Fruit fly (Drosophila melanogaster) whole organism, prepupa: ENCODE data around the gene Rph.

Experiments used
- CG10669 ChIP-seq: fragments of 200-800 bp; sonication (Bioruptor generic); optimal IDR thresholded peaks from 3 replicates; lab custom pipeline; 2018; ENCODE audit warnings: missing biosample characterization, mild to moderate bottlenecking, missing genetic modification characterization, moderate library complexity
- CG11294 ChIP-seq: fragments of 200-800 bp; sonication (Bioruptor generic); IDR thresholded peaks from 2 replicates; pipeline ENCODE4 v1.3.6; 2022; ENCODE audit warnings: missing biosample characterization, missing genetic modification characterization
- CG6808 ChIP-seq: fragments of 200-800 bp; sonication (Bioruptor generic); optimal IDR thresholded peaks from 3 replicates; lab custom pipeline; 2017; ENCODE audit warnings: missing biosample characterization, missing genetic modification characterization, mild to moderate bottlenecking, moderate library complexity, missing genetic modification reagents
- Sox102F ChIP-seq: fragments of 200-800 bp; sonication (Bioruptor generic); optimal IDR thresholded peaks from 2 replicates; lab custom pipeline; 2016; ENCODE audit warnings: missing biosample characterization, mild to moderate bottlenecking, missing genetic modification characterization
- esn ChIP-seq: fragments of 200-800 bp; sonication (Bioruptor generic); optimal IDR thresholded peaks from 2 replicates; lab custom pipeline; 2016; ENCODE audit warnings: missing biosample characterization, mild to moderate bottlenecking, missing genetic modification characterization, moderate library complexity
- salr ChIP-seq, 2 experiments: fragments of 200-800 bp; sonication (Bioruptor generic); optimal IDR thresholded peaks; 3 replicates each; lab custom pipeline; 2016 to 2018; ENCODE audit warnings: missing biosample characterization in 2 of 2, missing genetic modification characterization in 2 of 2, mild to moderate bottlenecking in 1 of 2

DNA sequence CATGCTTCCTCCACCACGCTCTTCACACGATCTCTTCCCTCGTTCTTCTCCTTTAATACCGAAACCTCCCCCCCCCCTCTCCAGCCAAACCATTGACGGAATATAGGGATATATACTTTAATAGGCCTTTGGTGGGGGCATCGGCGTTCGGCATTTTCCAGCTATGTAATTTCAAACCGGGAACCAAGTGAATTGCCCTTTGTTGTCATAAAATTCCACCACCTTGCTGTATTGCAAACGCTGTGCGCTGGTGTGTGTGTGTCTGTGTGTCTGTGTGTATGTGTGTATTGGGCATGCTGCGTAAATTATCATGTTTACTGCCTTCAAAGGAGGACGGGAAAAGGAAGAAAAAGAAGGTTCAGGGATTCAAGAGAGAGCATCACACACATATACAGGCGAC lies 26.1 kb downstream of the Rph start:
- TF ChIP-seq CG11294 (GFP tag; lab: Robert Waterston, UW) (no peak), CG6808 (GFP tag; lab: Kevin White, UChicago) (no peak), esn (GFP tag; lab: Kevin White, UChicago) (no peak), Sox102F (GFP tag; lab: Kevin White, UChicago) (no peak), CG10669 (GFP tag; lab: Kevin White, UChicago) (no peak), salr (GFP tag; optimal IDR thresholded peaks at IDR 0.05; lab: Kevin White, UChicago) (no peak)
